Fruit fly (Drosophila melanogaster) whole organism: ENCODE measurements around the gene CG43401.

ENCODE experiments used
- pan ChIP-seq: fragments of >200 bp; optimal IDR thresholded peaks from 2 replicates; lab custom pipeline; 2017
- psq ChIP-seq: fragments of >200 bp; optimal IDR thresholded peaks from 2 replicates; lab custom pipeline; 2017
- usp ChIP-seq: fragments of >200 bp; optimal IDR thresholded peaks from 2 replicates; lab custom pipeline; 2017; ENCODE audit warnings: missing biosample characterization, missing genetic modification characterization, mixed read lengths

- TF ChIP-seq pan (lab: Kevin White, UChicago) = no peak
- no peak for TF ChIP-seq usp (GFP tag; lab: Kevin White, UChicago)
- no peak for TF ChIP-seq psq (lab: Kevin White, UChicago)
Observed at dm6 chr2L:1405573-1405972, 22.7 kb upstream of the CG43401 start.
